Fruit fly (Drosophila melanogaster) whole organism, embryonic: ENCODE measurements around the gene CG7564.

Experiments
- ATbp ChIP-seq: fragments of 200-800 bp; sonication (Bioruptor generic); optimal IDR thresholded peaks from 2 replicates; lab custom pipeline; 2017; ENCODE audit warnings: missing biosample characterization, mild to moderate bottlenecking, missing genetic modification characterization, missing genetic modification reagents
- Atf-2 ChIP-seq: fragments of 200-800 bp; sonication (Bioruptor generic); optimal IDR thresholded peaks from 2 replicates; lab custom pipeline; 2016; ENCODE audit warnings: missing biosample characterization, missing genetic modification characterization
- B-H1 ChIP-seq: fragments of 200-800 bp; sonication (Bioruptor generic); IDR thresholded peaks from 3 replicates; pipeline ENCODE4 v1.3.6; 2022; ENCODE audit warnings: missing biosample characterization, missing genetic modification characterization
- Blimp-1 ChIP-seq: fragments of 200-800 bp; sonication (Bioruptor generic); optimal IDR thresholded peaks from 3 replicates; lab custom pipeline; 2018; ENCODE audit warnings: missing biosample characterization, missing genetic modification characterization, mild to moderate bottlenecking, moderate library complexity, missing genetic modification reagents
- CG10366 ChIP-seq: fragments of 200-800 bp; sonication (Bioruptor generic); IDR thresholded peaks from 2 replicates; pipeline ENCODE4 v1.3.6; 2022; ENCODE audit warnings: missing biosample characterization, missing genetic modification characterization
- CG10565 ChIP-seq: fragments of 200-800 bp; sonication (Bioruptor generic); optimal IDR thresholded peaks from 3 replicates; lab custom pipeline; 2016; ENCODE audit warnings: missing biosample characterization, mild to moderate bottlenecking, missing genetic modification characterization
- CG12299 ChIP-seq: fragments of 200-800 bp; sonication (Bioruptor generic); optimal IDR thresholded peaks from 2 replicates; lab custom pipeline; 2018; ENCODE audit warnings: missing biosample characterization, mild to moderate bottlenecking, missing genetic modification characterization
- CG14710 ChIP-seq: fragments of 200-800 bp; sonication (Bioruptor generic); optimal IDR thresholded peaks from 3 replicates; lab custom pipeline; 2019; ENCODE audit warnings: missing biosample characterization, mild to moderate bottlenecking, missing genetic modification characterization, moderate library complexity
- CG15269 ChIP-seq: fragments of 200-800 bp; sonication (Bioruptor generic); optimal IDR thresholded peaks from 2 replicates; lab custom pipeline; 2018; ENCODE audit warnings: missing biosample characterization, mild to moderate bottlenecking, missing genetic modification characterization, moderate library complexity
- CG17359 ChIP-seq: fragments of 200-800 bp; sonication (Bioruptor generic); optimal IDR thresholded peaks from 3 replicates; lab custom pipeline; 2018; ENCODE audit warnings: missing biosample characterization, mild to moderate bottlenecking, missing genetic modification characterization, moderate library complexity
- CG17829 ChIP-seq: fragments of 200-800 bp; optimal IDR thresholded peaks from 2 replicates; lab custom pipeline; 2019; ENCODE audit warnings: missing biosample characterization, mild to moderate bottlenecking, missing genetic modification characterization, moderate library complexity
- CG33213 ChIP-seq: fragments of 200-800 bp; sonication (Bioruptor generic); optimal IDR thresholded peaks from 3 replicates; lab custom pipeline; 2016; ENCODE audit warnings: missing biosample characterization, missing genetic modification characterization
- CG33557 ChIP-seq: fragments of 200-800 bp; sonication (Bioruptor generic); optimal IDR thresholded peaks from 2 replicates; lab custom pipeline; 2019; ENCODE audit warnings: missing biosample characterization, mild to moderate bottlenecking, missing genetic modification characterization, moderate library complexity
- CG3407 ChIP-seq: fragments of 200-800 bp; sonication (Bioruptor generic); optimal IDR thresholded peaks from 2 replicates; lab custom pipeline; 2018; ENCODE audit warnings: missing biosample characterization, mild to moderate bottlenecking, missing genetic modification characterization
- CG3838 ChIP-seq: fragments of 200-800 bp; sonication (Bioruptor generic); optimal IDR thresholded peaks from 3 replicates; lab custom pipeline; 2016; ENCODE audit warnings: missing biosample characterization, missing genetic modification characterization
- CG42726 ChIP-seq: fragments of 200-800 bp; sonication (Bioruptor generic); IDR thresholded peaks from 2 replicates; pipeline ENCODE4 v1.3.6; 2022; ENCODE audit warnings: missing biosample characterization, missing genetic modification characterization; ENCODE audit not compliant: partially characterized antibody
- CG43689 ChIP-seq: fragments of 200-800 bp; sonication (Bioruptor generic); IDR thresholded peaks from 2 replicates; pipeline ENCODE4 v1.3.6; 2022; ENCODE audit warnings: missing biosample characterization, missing genetic modification characterization
- CG5245 ChIP-seq: fragments of 200-800 bp; sonication (Bioruptor generic); optimal IDR thresholded peaks from 3 replicates; lab custom pipeline; 2016; ENCODE audit warnings: missing biosample characterization, missing genetic modification characterization
- CG7372 ChIP-seq: fragments of 200-800 bp; sonication (Bioruptor generic); IDR thresholded peaks from 2 replicates; pipeline ENCODE4 v1.3.6; 2022; ENCODE audit warnings: missing biosample characterization, missing genetic modification characterization
- CG8290 ChIP-seq, 3 experiments: fragments of 200-800 bp; sonication (Bioruptor generic); optimal IDR thresholded peaks; 2 replicates each; lab custom pipeline; 2016 to 2019; ENCODE audit warnings: missing biosample characterization in 3 of 3, missing genetic modification characterization in 3 of 3, mild to moderate bottlenecking in 2 of 3, moderate library complexity in 1 of 3
- CG9215 ChIP-seq: fragments of 200-800 bp; sonication (Bioruptor generic); IDR thresholded peaks from 2 replicates; pipeline ENCODE4 v1.3.6; 2022; ENCODE audit warnings: missing biosample characterization, missing genetic modification characterization
- CTCF ChIP-seq: fragments of 200-800 bp; sonication (Bioruptor generic); optimal IDR thresholded peaks from 2 replicates; lab custom pipeline; 2017; ENCODE audit warnings: missing biosample characterization, mild to moderate bottlenecking, missing genetic modification characterization, moderate library complexity
- Fer3 ChIP-seq: fragments of 200-800 bp; sonication (Bioruptor generic); optimal IDR thresholded peaks from 2 replicates; lab custom pipeline; 2018; ENCODE audit warnings: missing biosample characterization, mild to moderate bottlenecking, missing genetic modification characterization, moderate library complexity
- HLH3B ChIP-seq: fragments of 200-800 bp; sonication (Bioruptor generic); IDR thresholded peaks from 2 replicates; pipeline ENCODE4 v1.3.6; 2022; ENCODE audit warnings: missing biosample characterization, missing genetic modification characterization
- HLH54F ChIP-seq: fragments of 200-800 bp; sonication (Bioruptor generic); optimal IDR thresholded peaks from 3 replicates; lab custom pipeline; 2016; ENCODE audit warnings: missing biosample characterization, missing genetic modification characterization
- HLHmδ ChIP-seq: fragments of 200-800 bp; sonication (Bioruptor generic); optimal IDR thresholded peaks from 2 replicates; lab custom pipeline; 2018; ENCODE audit warnings: missing biosample characterization, mild to moderate bottlenecking, missing genetic modification characterization, moderate library complexity
- Kr ChIP-seq: fragments of 200-800 bp; sonication (Bioruptor generic); optimal IDR thresholded peaks from 2 replicates; lab custom pipeline; 2017; ENCODE audit warnings: missing biosample characterization, mild to moderate bottlenecking, missing genetic modification characterization
- Rx ChIP-seq: fragments of 200-800 bp; sonication (Bioruptor generic); IDR thresholded peaks from 2 replicates; pipeline ENCODE4 v1.3.6; 2022; ENCODE audit warnings: missing biosample characterization, missing genetic modification characterization
- TFAM ChIP-seq: fragments of 200-800 bp; sonication (Bioruptor generic); optimal IDR thresholded peaks from 2 replicates; lab custom pipeline; 2017; ENCODE audit warnings: missing biosample characterization, missing genetic modification characterization, inconsistent platforms
- Vsx1 ChIP-seq: fragments of 200-800 bp; sonication (Bioruptor generic); optimal IDR thresholded peaks from 2 replicates; lab custom pipeline; 2017; ENCODE audit warnings: missing biosample characterization, mild to moderate bottlenecking, missing genetic modification characterization, missing genetic modification reagents
- ac ChIP-seq: fragments of 200-800 bp; sonication (Bioruptor generic); optimal IDR thresholded peaks from 3 replicates; lab custom pipeline; 2017; ENCODE audit warnings: missing biosample characterization, mild to moderate bottlenecking, missing genetic modification characterization
- bab2 ChIP-seq: fragments of 200-800 bp; sonication (Bioruptor generic); optimal IDR thresholded peaks from 2 replicates; lab custom pipeline; 2016; ENCODE audit warnings: missing biosample characterization, missing genetic modification characterization
- dm ChIP-seq: fragments of 200-800 bp; sonication (Bioruptor generic); optimal IDR thresholded peaks from 3 replicates; lab custom pipeline; 2016; ENCODE audit warnings: missing biosample characterization, missing genetic modification characterization
- en ChIP-seq: fragments of 200-800 bp; sonication (Bioruptor generic); optimal IDR thresholded peaks from 2 replicates; lab custom pipeline; 2016; ENCODE audit warnings: missing biosample characterization, missing genetic modification characterization
- fd3F ChIP-seq: fragments of 200-800 bp; sonication (Bioruptor generic); optimal IDR thresholded peaks from 2 replicates; lab custom pipeline; 2018; ENCODE audit warnings: missing biosample characterization, mild to moderate bottlenecking, missing genetic modification characterization, moderate library complexity
- gem ChIP-seq: fragments of 200-800 bp; sonication (Bioruptor generic); optimal IDR thresholded peaks from 2 replicates; lab custom pipeline; 2019; ENCODE audit warnings: missing biosample characterization, mild to moderate bottlenecking, missing genetic modification characterization, moderate library complexity
- grn ChIP-seq: fragments of 200-800 bp; sonication (Bioruptor generic); optimal IDR thresholded peaks from 3 replicates; lab custom pipeline; 2017; ENCODE audit warnings: missing biosample characterization, missing genetic modification characterization
- gsb-n ChIP-seq: fragments of 200-800 bp; sonication (Bioruptor generic); optimal IDR thresholded peaks from 3 replicates; lab custom pipeline; 2018; ENCODE audit warnings: missing biosample characterization, mild to moderate bottlenecking, missing genetic modification characterization
- hth ChIP-seq: fragments of >200 bp; optimal IDR thresholded peaks from 2 replicates; lab custom pipeline; 2017; ENCODE audit warnings: inconsistent platforms
- lbe ChIP-seq: fragments of 200-800 bp; sonication (Bioruptor generic); optimal IDR thresholded peaks from 2 replicates; lab custom pipeline; 2016; ENCODE audit warnings: missing biosample characterization, mild to moderate bottlenecking, missing genetic modification characterization
- nmo ChIP-seq: fragments of 200-800 bp; sonication (Bioruptor generic); optimal IDR thresholded peaks from 2 replicates; lab custom pipeline; 2018; ENCODE audit warnings: missing biosample characterization, mild to moderate bottlenecking, missing genetic modification characterization, moderate library complexity
- odd ChIP-seq: fragments of 200-800 bp; sonication (Bioruptor generic); optimal IDR thresholded peaks from 2 replicates; lab custom pipeline; 2017; ENCODE audit warnings: missing biosample characterization, mild to moderate bottlenecking, missing genetic modification characterization
- pros ChIP-seq: fragments of 200-800 bp; sonication (Bioruptor generic); optimal IDR thresholded peaks from 3 replicates; lab custom pipeline; 2019; ENCODE audit warnings: missing biosample characterization, mild to moderate bottlenecking, missing genetic modification characterization, moderate library complexity
- ranshi ChIP-seq: fragments of 200-800 bp; sonication (Bioruptor generic); IDR thresholded peaks from 2 replicates; pipeline ENCODE4 v1.3.6; 2022; ENCODE audit warnings: missing biosample characterization, missing genetic modification characterization
- run ChIP-seq: fragments of 200-800 bp; sonication (Bioruptor generic); optimal IDR thresholded peaks from 3 replicates; lab custom pipeline; 2018; ENCODE audit warnings: missing biosample characterization, mild to moderate bottlenecking, missing genetic modification characterization
- stwl ChIP-seq: fragments of 200-800 bp; sonication (Bioruptor generic); optimal IDR thresholded peaks from 3 replicates; lab custom pipeline; 2018; ENCODE audit warnings: missing biosample characterization, mild to moderate bottlenecking, missing genetic modification characterization, moderate library complexity
- ttk ChIP-seq: fragments of 200-800 bp; sonication (Bioruptor generic); IDR thresholded peaks from 2 replicates; pipeline ENCODE4 v2.1.2; 2022; ENCODE audit warnings: missing biosample characterization, missing genetic modification characterization
- twi ChIP-seq: fragments of 200-800 bp; optimal IDR thresholded peaks from 2 replicates; lab custom pipeline; 2019; ENCODE audit warnings: missing biosample characterization, mild to moderate bottlenecking, missing genetic modification characterization, moderate library complexity
- vvl ChIP-seq: fragments of 200-800 bp; sonication (Bioruptor generic); IDR thresholded peaks from 2 replicates; pipeline ENCODE4 v1.3.6; 2022; ENCODE audit warnings: missing biosample characterization, missing genetic modification characterization
- zfh2 ChIP-seq: fragments of 200-800 bp; sonication (Bioruptor generic); optimal IDR thresholded peaks from 2 replicates; lab custom pipeline; 2016; ENCODE audit warnings: missing biosample characterization, missing genetic modification characterization

CG7564 gene

dm6 chr3L:17495266-17495961 is 18.7 kb upstream of the CG7564 start (continued):
- TF ChIP-seq fd3F (GFP tag; lab: Kevin White, UChicago) (no peak), CTCF (peak; percentile 1), B-H1 (GFP tag; lab: Robert Waterston, UW) (no peak), Atf-2 (no peak), Blimp-1 (GFP tag; lab: Kevin White, UChicago) (peak; percentile 24), lbe (GFP tag; lab: Kevin White, UChicago) (peak; percentile 25), ac (GFP tag; lab: Kevin White, UChicago) (no peak), dm (GFP tag; lab: Kevin White, UChicago) (peak; percentile 9), CG42726 (GFP tag; lab: Robert Waterston, UW) (no peak), Rx (GFP tag; lab: Robert Waterston, UW) (no peak), TFAM (GFP tag; lab: Kevin White, UChicago) (no peak), ttk (GFP tag; lab: Robert Waterston, UW) (0 out of 2 replicates have a peak, but pooled peaks have one; percentile 24), en (GFP tag; lab: Kevin White, UChicago) (no peak), vvl (peak; percentile 46; the same call in 1 of the 2 replicates), HLHmδ (GFP tag; lab: Kevin White, UChicago) (peak; percentile 2), CG5245 (GFP tag; lab: Kevin White, UChicago) (peak; percentile 23), HLH54F (no peak), CG33213 (GFP tag; lab: Kevin White, UChicago) (no peak), Kr (GFP tag; lab: Kevin White, UChicago) (no peak), HLH3B (GFP tag; lab: Robert Waterston, UW) (0 out of 2 replicates have a peak, but pooled peaks have one; percentile 36), CG3407 (peak; percentile 26), CG7372 (GFP tag; lab: Robert Waterston, UW) (no peak), CG12299 (tag; lab: Kevin White, UChicago) (no peak), CG10366 (GFP tag; lab: Robert Waterston, UW) (no peak), Fer3 (no peak), nmo (GFP tag; lab: Kevin White, UChicago) (peak; percentile 44), CG14710 (peak; percentile 49), CG17829 (peak; percentile 52), CG3838 (GFP tag; lab: Kevin White, UChicago) (no peak), CG8290 (GFP tag; optimal IDR thresholded peaks at IDR 0.05; lab: Kevin White, UChicago) (peak; percentile 1), CG8290 (tag; optimal IDR thresholded peaks at IDR 0.05; lab: Kevin White, UChicago) (no peak), CG17359 (tag; lab: Kevin White, UChicago) (peak; percentile 43), stwl (no peak), ranshi (GFP tag; lab: Robert Waterston, UW) (no peak), twi (tag; lab: Kevin White, UChicago) (no peak), zfh2 (GFP tag; lab: Kevin White, UChicago) (no peak), hth (lab: Kevin White, UChicago) (no peak), grn (no peak), gsb-n (tag; lab: Kevin White, UChicago) (no peak), CG43689 (no peak), CG10565 (GFP tag; lab: Kevin White, UChicago) (no peak), gem (peak; percentile 47), bab2 (no peak), odd (GFP tag; lab: Kevin White, UChicago) (no peak), CG33557 (GFP tag; lab: Kevin White, UChicago) (no peak), Vsx1 (no peak), pros (peak; percentile 77), CG15269 (no peak), run (tag; lab: Kevin White, UChicago) (no peak), CG9215 (GFP tag; lab: Robert Waterston, UW) (no peak), ATbp (GFP tag; lab: Kevin White, UChicago) (no peak)
